Fruit fly (Drosophila melanogaster): ENCODE measurements around the gene CG9981.

DNA sequence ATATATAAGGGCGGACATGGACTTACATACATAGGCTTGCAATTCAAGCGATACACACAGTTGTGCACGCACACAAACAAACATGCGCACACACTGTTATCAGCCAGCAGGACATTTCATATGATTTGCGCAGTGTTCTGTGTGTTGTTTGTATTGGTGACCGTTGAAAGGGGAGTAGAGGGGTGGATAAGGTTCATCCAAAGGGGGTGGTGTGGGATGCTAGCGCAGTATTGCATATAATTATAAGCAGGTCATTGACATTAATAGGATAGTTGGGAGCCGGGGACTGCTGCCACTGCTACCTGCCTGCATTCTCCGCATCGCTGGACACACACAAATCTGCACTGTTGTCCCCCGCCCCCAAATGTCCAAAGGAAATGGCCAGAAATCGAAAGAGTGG is 23.6 kb upstream of the CG9981 start:
- no peak for TF ChIP-seq CG3032 (tag; optimal IDR thresholded peaks at IDR 0.05)
- TF ChIP-seq Eip93F (GFP tag; optimal IDR thresholded peaks at IDR 0.05), result no peak
- TF ChIP-seq CG6854 (GFP tag; optimal IDR thresholded peaks at IDR 0.05), result no peak
- no peak for TF ChIP-seq CG4318 (GFP tag; optimal IDR thresholded peaks at IDR 0.05)
- no peak for TF ChIP-seq Hr38 (GFP tag; optimal IDR thresholded peaks at IDR 0.05)
- no peak for TF ChIP-seq Eip78C (GFP tag)
- no peak for TF ChIP-seq OdsH (GFP tag; optimal IDR thresholded peaks at IDR 0.05)
